Fruit fly (Drosophila melanogaster): ENCODE results near the gene JhI-21.

The JhI-21 gene

dm6 chr2L:12103231-12104210, 47.7 kb upstream of the JhI-21 start, which contains the start of the genes Patsas and ThrRS (continued):
- TF ChIP-seq CG11247 (GFP tag; IDR thresholded peaks at IDR 0.05), result peak; percentile 70
- TF ChIP-seq Bdp1 (GFP tag; optimal IDR thresholded peaks at IDR 0.05), result peak; percentile 59
- no peak for TF ChIP-seq grn (GFP tag; optimal IDR thresholded peaks at IDR 0.05)
- peak; percentile 95 for TF ChIP-seq row (GFP tag; IDR thresholded peaks at IDR 0.05)
- TF ChIP-seq CG14441 (GFP tag; IDR thresholded peaks at IDR 0.05), result peak; percentile 86
- TF ChIP-seq CG15011 (GFP tag; optimal IDR thresholded peaks at IDR 0.05), result no peak
- peak; percentile 73 for TF ChIP-seq ATbp (GFP tag; optimal IDR thresholded peaks at IDR 0.05)
- peak; percentile 36 for TF ChIP-seq sima (GFP tag; optimal IDR thresholded peaks at IDR 0.05)
- TF ChIP-seq Bteb2 (GFP tag; optimal IDR thresholded peaks at IDR 0.05), result peak; percentile 69
- TF ChIP-seq CG9797 (GFP tag; optimal IDR thresholded peaks at IDR 0.05), result peak; percentile 70
- TF ChIP-seq CG33557 (GFP tag; optimal IDR thresholded peaks at IDR 0.05), result peak; percentile 75
- no peak for TF ChIP-seq CG17568 (GFP tag; optimal IDR thresholded peaks at IDR 0.05)
- peak; percentile 78 for TF ChIP-seq croc (GFP tag; conservative IDR thresholded peaks at IDR 0.05)
- TF ChIP-seq CG30020 (tag; optimal IDR thresholded peaks at IDR 0.05), result peak; percentile 92
- 0 out of 3 replicates have a peak, but pooled peaks have one; percentile 51 for TF ChIP-seq CG11560 (tag; IDR thresholded peaks at IDR 0.05)
- no peak for TF ChIP-seq pros (GFP tag; optimal IDR thresholded peaks at IDR 0.05)
- no peak for TF ChIP-seq NC2α (GFP tag; optimal IDR thresholded peaks at IDR 0.05)
- TF ChIP-seq Oli (tag; optimal IDR thresholded peaks at IDR 0.05), result peak; percentile 87
- TF ChIP-seq fd64A (GFP tag; optimal IDR thresholded peaks at IDR 0.05), result no peak
- no peak for TF ChIP-seq HLH4C (GFP tag; IDR thresholded peaks at IDR 0.05; ENCODE audit: partially characterized antibody)
- TF ChIP-seq CG32767 (GFP tag; IDR thresholded peaks at IDR 0.05), result peak; percentile 72; the same call in 1 of the 2 replicates
- peak; percentile 29 to 83 for TF ChIP-seq crp (GFP tag; optimal IDR thresholded peaks at IDR 0.05)
- TF ChIP-seq CG16813 (GFP tag; IDR thresholded peaks at IDR 0.05; ENCODE audit: partially characterized antibody), result no peak
- peak; percentile 54 for TF ChIP-seq Mad (GFP tag; optimal IDR thresholded peaks at IDR 0.05)
- peak; percentile 69 for TF ChIP-seq gsb (GFP tag; IDR thresholded peaks at IDR 0.05)
- TF ChIP-seq Camta (GFP tag; optimal IDR thresholded peaks at IDR 0.05), result peak; percentile 61
- no peak for TF ChIP-seq bigmax (GFP tag; optimal IDR thresholded peaks at IDR 0.05)
- peak; percentile 68 for TF ChIP-seq Dip3 (GFP tag; optimal IDR thresholded peaks at IDR 0.05)
- TF ChIP-seq CG31365 (tag; optimal IDR thresholded peaks at IDR 0.05), result peak; percentile 9
- TF ChIP-seq shn (GFP tag; optimal IDR thresholded peaks at IDR 0.05), result peak; percentile 76
- TF ChIP-seq nau (GFP tag; optimal IDR thresholded peaks at IDR 0.05), result no peak
- TF ChIP-seq Antp (GFP tag; optimal IDR thresholded peaks at IDR 0.05), result peak; percentile 67
- peak; percentile 71 to 90 for TF ChIP-seq dpn (GFP tag; optimal IDR thresholded peaks at IDR 0.05)
- TF ChIP-seq CG14965 (GFP tag; optimal IDR thresholded peaks at IDR 0.05; ENCODE audit: borderline replicate concordance), result no peak
- TF ChIP-seq CoRest (tag; optimal IDR thresholded peaks at IDR 0.05), result peak; percentile 95
- TF ChIP-seq phol (tag; optimal IDR thresholded peaks at IDR 0.05), result peak; percentile 93
- peak; percentile 32; the same call in 1 of the 2 replicates for TF ChIP-seq Dip2 (GFP tag; IDR thresholded peaks at IDR 0.05)
- TF ChIP-seq Hmr (GFP tag; optimal IDR thresholded peaks at IDR 0.05), result peak; percentile 91
- TF ChIP-seq Opbp (GFP tag; IDR thresholded peaks at IDR 0.05; ENCODE audit: partially characterized antibody), result no peak; the same call in 2 of the 3 replicates
- TF ChIP-seq zen2 (GFP tag; IDR thresholded peaks at IDR 0.05; ENCODE audit: partially characterized antibody), result no peak
- peak; percentile 77 for TF ChIP-seq CG8388 (GFP tag; optimal IDR thresholded peaks at IDR 0.05)
- TF ChIP-seq gsb-n (tag; optimal IDR thresholded peaks at IDR 0.05), result peak; percentile 85
- TF ChIP-seq CG12104 (GFP tag; optimal IDR thresholded peaks at IDR 0.05), result peak; percentile 80
- peak; percentile 7 for TF ChIP-seq her (GFP tag; optimal IDR thresholded peaks at IDR 0.05)
- TF ChIP-seq CG7372 (GFP tag; IDR thresholded peaks at IDR 0.05), result peak; percentile 82
- peak; percentile 61 for TF ChIP-seq CG3838 (GFP tag; optimal IDR thresholded peaks at IDR 0.05)
- no peak for TF ChIP-seq tll (GFP tag; optimal IDR thresholded peaks at IDR 0.05)
